Worm (Caenorhabditis elegans) whole organism, L1 larva: ENCODE measurements around the gene K07B1.4.

Experiments used
- F16B12.6 ChIP-seq: fragments of 150-350 bp; optimal IDR thresholded peaks from 2 replicates; lab custom pipeline; 2014; ENCODE audit warnings: missing biosample characterization, missing genetic modification characterization
- ama-1 ChIP-seq: fragments of 150-350 bp; optimal IDR thresholded peaks from 2 replicates; lab custom pipeline; 2014
- ceh-82 ChIP-seq, 3 experiments: fragments of 150-350 bp in 1 of 3; sonication (generic microtip) in 2 of 3; optimal IDR thresholded peaks; 2 replicates each; lab custom pipeline; 2014 to 2017; ENCODE audit warnings: missing biosample characterization in 3 of 3, missing genetic modification characterization in 3 of 3
- mdl-1 ChIP-seq, 2 experiments: fragments of 150-350 bp; optimal IDR thresholded peaks; 2 replicates each; lab custom pipeline; 2014 to 2017; ENCODE audit warnings: missing biosample characterization in 2 of 2, missing genetic modification characterization in 2 of 2, inconsistent platforms in 1 of 2
- nhr-28 ChIP-seq: fragments of 150-350 bp; optimal IDR thresholded peaks from 2 replicates; lab custom pipeline; 2014; ENCODE audit warnings: missing biosample characterization, missing genetic modification characterization
- nhr-85 ChIP-seq: sonication (generic microtip); peaks from one replicate; lab custom pipeline; 2016; ENCODE audit warnings: missing genetic modification characterization, inconsistent platforms, missing compliant biosample characterization
- unc-30 ChIP-seq: sonication (generic microtip); optimal IDR thresholded peaks from 2 replicates; lab custom pipeline; 2017; ENCODE audit warnings: missing biosample characterization, missing genetic modification characterization
- zag-1 ChIP-seq: fragments of 150-350 bp; optimal IDR thresholded peaks from 2 replicates; lab custom pipeline; 2014; ENCODE audit warnings: missing biosample characterization, missing genetic modification characterization

ce11 chrV:9303026-9303425, 25.7 kb upstream of the K07B1.4 start, which contains the start of gene nhr-39:
- no peak for TF ChIP-seq zag-1
- no peak for TF ChIP-seq mdl-1 (tag; optimal IDR thresholded peaks at IDR 0.05; lab: Kevin White, UChicago)
- no peak for TF ChIP-seq F16B12.6 (tag; lab: Kevin White, UChicago)
- TF ChIP-seq ama-1 (lab: Kevin White, UChicago): no peak
- TF ChIP-seq nhr-85 (tag; lab: Kevin White, UChicago): no peak
- no peak for TF ChIP-seq unc-30 (tag; lab: Kevin White, UChicago)
- TF ChIP-seq ceh-82 (tag; optimal IDR thresholded peaks at IDR 0.05; lab: Kevin White, UChicago): no peak
- no peak for TF ChIP-seq nhr-28 (tag; lab: Kevin White, UChicago)
